Fruit fly (Drosophila melanogaster): ENCODE measurements around the gene CG3632.

Gene CG3632

DNA sequence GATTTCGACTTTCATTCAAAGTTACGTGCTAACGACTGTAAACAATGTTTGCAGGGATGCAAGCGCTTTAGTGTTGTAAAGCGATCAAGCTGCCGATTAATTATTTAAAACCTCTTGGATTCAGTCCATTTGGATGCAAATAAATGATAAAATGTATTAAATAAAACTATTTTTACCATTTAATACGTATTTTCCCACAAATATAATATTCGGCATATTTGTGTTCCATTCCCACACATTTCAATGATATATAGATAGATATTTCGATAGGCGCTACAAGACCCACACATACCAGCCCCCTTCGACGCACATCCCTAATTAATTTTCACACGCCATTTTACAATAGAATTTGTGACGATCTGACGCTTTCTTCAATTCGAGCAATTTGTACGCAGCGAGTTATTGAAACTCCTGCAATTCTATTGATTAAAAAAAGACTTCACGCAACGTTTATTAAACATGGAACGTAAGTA is 7.9 kb upstream of the CG3632 start, which contains the start of the genes CG32576 and caz:
TSS of gene CG32576 (minus strand) at position 42 of the 473 bp plus-strand sequence.
TSS of gene caz (plus strand) at position 319 of the 473 bp plus-strand sequence.
- no peak for TF ChIP-seq CTCF (optimal IDR thresholded peaks at IDR 0.05)
- TF ChIP-seq CG8478 (optimal IDR thresholded peaks at IDR 0.05) = no peak

dm6 chrX:16288999-16289398 is 7.5 kb upstream of the CG3632 start:
- TF ChIP-seq CG8478 (optimal IDR thresholded peaks at IDR 0.05) (no peak), CTCF (optimal IDR thresholded peaks at IDR 0.05) (no peak)

DNA sequence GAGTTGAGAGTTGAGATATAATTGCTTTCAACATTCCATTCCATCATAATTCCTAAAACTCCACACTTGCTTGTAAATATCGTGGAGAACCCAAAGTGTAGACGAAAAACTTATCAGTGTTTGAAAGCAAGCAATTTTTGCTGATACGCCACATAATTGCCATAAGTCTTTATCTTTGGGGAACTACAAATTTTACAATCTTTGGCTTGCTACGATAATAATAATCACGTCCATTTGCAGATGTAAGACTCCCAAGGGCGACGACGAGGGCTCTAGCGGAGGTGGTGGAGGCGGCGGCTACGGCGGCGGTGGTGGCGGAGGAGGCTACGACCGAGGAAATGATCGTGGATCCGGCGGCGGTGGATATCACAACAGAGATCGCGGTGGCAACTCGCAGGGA is 3.8 kb upstream of the CG3632 start:
- TF ChIP-seq CTCF (optimal IDR thresholded peaks at IDR 0.05) (no peak), CG8478 (optimal IDR thresholded peaks at IDR 0.05) (no peak)

- TF ChIP-seq CTCF (optimal IDR thresholded peaks at IDR 0.05) = no peak
- no peak for TF ChIP-seq CG8478 (optimal IDR thresholded peaks at IDR 0.05)
Measured at dm6 chrX:16297618-16298017, 1.1 kb downstream of the CG3632 start, which contains the start of gene ERp44. Gene ERp44 (minus strand): TSS chrX:16297718.

dm6 chrX:16303636-16304035 is 7.2 kb downstream of the CG3632 start, which contains the start of gene CG3679:
Gene CG3679 (plus strand): TSS chrX:16303870.
- no peak for TF ChIP-seq CG8478 (optimal IDR thresholded peaks at IDR 0.05)
- no peak for TF ChIP-seq CTCF (optimal IDR thresholded peaks at IDR 0.05)

DNA sequence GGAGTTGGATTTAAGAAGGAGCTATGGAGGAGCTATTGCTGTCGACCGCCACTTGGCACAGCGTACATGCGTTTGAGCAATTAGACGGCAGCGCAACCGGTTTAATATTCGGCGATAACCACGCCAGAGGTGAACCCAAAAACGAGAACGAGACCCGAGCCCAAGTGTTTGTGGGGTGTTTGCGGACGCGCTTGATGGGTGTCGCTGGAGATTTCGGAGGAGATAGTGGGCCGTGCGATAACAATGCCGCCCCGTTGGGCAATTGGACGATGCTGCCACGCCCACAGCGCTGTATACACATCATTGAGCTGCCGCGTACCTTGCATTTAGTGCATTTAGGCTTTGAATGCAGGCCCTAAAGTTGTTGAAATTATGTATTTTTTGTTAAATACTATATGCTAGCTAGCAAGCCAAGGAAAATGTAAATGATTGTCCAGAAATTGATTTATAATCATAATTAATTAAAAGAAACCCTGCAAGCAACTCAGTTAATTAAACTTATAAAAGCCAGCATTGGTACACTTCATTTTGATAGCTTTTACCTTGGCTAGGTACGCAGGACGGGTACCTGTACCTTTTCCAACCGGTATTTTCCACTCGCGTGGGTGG is 11.9 kb downstream of the CG3632 start, which contains the start of gene Had1:
TSS of gene Had1 (minus strand) at position 358 of the 609 bp plus-strand sequence.
- TF ChIP-seq CTCF (optimal IDR thresholded peaks at IDR 0.05) (no peak), CG8478 (optimal IDR thresholded peaks at IDR 0.05) (no peak)

- no peak for TF ChIP-seq CTCF (optimal IDR thresholded peaks at IDR 0.05)
- no peak for TF ChIP-seq CG8478 (optimal IDR thresholded peaks at IDR 0.05)
Measured at dm6 chrX:16308953-16309352, 12.5 kb downstream of the CG3632 start.

dm6 chrX:16309764-16310163 is 13.3 kb downstream of the CG3632 start:
- no peak for TF ChIP-seq CTCF (optimal IDR thresholded peaks at IDR 0.05)
- no peak for TF ChIP-seq CG8478 (optimal IDR thresholded peaks at IDR 0.05)

- TF ChIP-seq CTCF (optimal IDR thresholded peaks at IDR 0.05) (no peak), CG8478 (optimal IDR thresholded peaks at IDR 0.05) (no peak)
Measured at dm6 chrX:16313078-16313875, 16.8 kb downstream of the CG3632 start, which contains the start of the genes CG9915 and SWIP. Gene CG9915 (minus strand): TSS chrX:16313138. Gene SWIP (plus strand): TSS chrX:16313709.

dm6 chrX:16318858-16319557 is 22.5 kb downstream of the CG3632 start:
- TF ChIP-seq CTCF (optimal IDR thresholded peaks at IDR 0.05) (no peak), CG8478 (optimal IDR thresholded peaks at IDR 0.05) (no peak)

DNA sequence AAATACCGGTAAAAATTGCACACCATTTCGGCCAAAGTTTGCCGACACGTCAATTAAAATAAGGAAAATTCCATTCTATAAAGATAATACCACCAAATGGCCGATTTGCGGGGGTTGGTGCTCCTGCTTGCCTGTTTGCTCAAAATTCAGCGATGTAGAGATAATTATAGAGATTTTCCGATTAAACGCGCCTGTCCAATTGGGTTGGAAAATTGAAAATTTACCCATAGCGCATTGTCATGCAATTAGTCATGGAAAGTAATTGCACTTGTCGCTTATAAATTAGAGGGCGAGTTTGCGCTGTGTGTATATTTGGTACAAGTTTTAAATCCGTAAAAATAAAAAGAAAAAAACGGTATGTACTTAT is 23.1 kb downstream of the CG3632 start:
- TF ChIP-seq CTCF (optimal IDR thresholded peaks at IDR 0.05) = no peak
- TF ChIP-seq CG8478 (optimal IDR thresholded peaks at IDR 0.05) = no peak

- TF ChIP-seq CTCF (optimal IDR thresholded peaks at IDR 0.05) (no peak), CG8478 (optimal IDR thresholded peaks at IDR 0.05) (no peak)
Measured at dm6 chrX:16320197-16320921, 23.9 kb downstream of the CG3632 start, which contains the start of gene Cyp1. Gene Cyp1 (minus strand): TSS chrX:16320370.

DNA sequence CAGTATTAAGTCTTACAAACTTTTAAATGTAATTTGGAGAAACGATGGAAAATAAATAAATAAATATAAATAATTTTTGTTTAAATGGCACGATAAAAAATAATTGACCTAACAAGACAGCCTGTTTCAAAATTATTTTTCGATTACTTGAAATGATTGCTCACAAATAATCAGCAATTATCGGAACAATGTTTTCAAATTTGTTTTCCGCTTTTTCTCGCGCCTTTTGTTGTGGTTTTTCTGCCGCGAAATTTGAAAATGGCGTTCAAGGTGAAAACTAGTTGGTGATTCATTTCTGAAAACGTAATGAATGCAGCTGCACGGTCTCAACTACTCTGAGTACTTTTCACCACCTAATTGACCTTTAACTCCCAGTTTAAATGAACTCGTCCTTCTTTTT is 24.6 kb downstream of the CG3632 start:
- TF ChIP-seq CG8478 (optimal IDR thresholded peaks at IDR 0.05) (no peak), CTCF (optimal IDR thresholded peaks at IDR 0.05) (no peak)

DNA sequence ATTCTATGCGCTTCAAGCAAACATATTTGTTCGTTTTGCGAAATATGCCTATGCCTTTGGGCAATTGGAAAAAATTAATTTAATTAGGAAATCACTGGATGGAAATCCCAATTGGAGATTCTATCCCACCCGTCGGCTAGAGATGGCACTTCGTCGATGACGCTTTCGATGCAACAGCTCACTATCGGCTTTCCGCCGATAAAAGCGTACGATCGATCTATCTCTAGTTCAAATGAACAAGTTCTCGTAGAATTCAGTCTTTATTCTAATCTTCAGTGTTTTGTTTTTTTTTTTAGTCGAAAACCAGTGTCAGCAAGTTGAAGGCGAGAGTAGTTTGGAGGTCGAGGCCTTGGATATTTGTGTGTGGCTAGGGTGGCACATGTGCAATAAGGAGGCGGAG is 26.6 kb downstream of the CG3632 start, which contains the start of the genes CG9917 and CG32579:
TSS of gene CG9917 (minus strand) at position 169 of the 400 bp plus-strand sequence.
TSS of gene CG32579 (plus strand) at position 224 of the 400 bp plus-strand sequence.
- TF ChIP-seq CG8478 (optimal IDR thresholded peaks at IDR 0.05) = no peak
- no peak for TF ChIP-seq CTCF (optimal IDR thresholded peaks at IDR 0.05)

All from S2 (cell line).